Worm (Caenorhabditis elegans) whole organism, young adult: ENCODE data around the gene R09A8.5.

Experiments
- B0019.2 ChIP-seq: fragments of 200-800 bp; sonication (Bioruptor generic); conservative IDR thresholded peaks from 2 replicates; pipeline ENCODE4 v1.3.6; 2022; ENCODE audit warnings: missing genetic modification reagents, missing genetic modification characterization, missing compliant biosample characterization
- B0035.1 ChIP-seq: sonication (generic microtip); optimal IDR thresholded peaks from 2 replicates; lab custom pipeline; 2016; ENCODE audit warnings: missing genetic modification characterization, mild to moderate bottlenecking, missing compliant biosample characterization, missing genotype, missing genetic modification reagents
- C06A6.2 ChIP-seq: fragments of 200-800 bp; sonication (Bioruptor generic); conservative IDR thresholded peaks from 2 replicates; pipeline ENCODE4 v1.3.6; 2022; ENCODE audit warnings: missing genetic modification characterization, missing compliant biosample characterization
- F49E8.2 ChIP-seq: sonication (generic microtip); optimal IDR thresholded peaks from 3 replicates; lab custom pipeline; 2017; ENCODE audit warnings: missing genetic modification characterization, mild to moderate bottlenecking, missing compliant biosample characterization, antibody characterized with exemption, moderate library complexity; ENCODE audit not compliant: insufficient read depth
- K12H6.12 ChIP-seq: fragments of 200-800 bp; sonication (Bioruptor generic); optimal IDR thresholded peaks from 2 replicates; lab custom pipeline; 2018; ENCODE audit warnings: mild to moderate bottlenecking, missing genetic modification characterization, missing compliant biosample characterization
- T07F8.4 ChIP-seq: sonication (generic microtip); optimal IDR thresholded peaks from 2 replicates; lab custom pipeline; 2016; ENCODE audit warnings: mild to moderate bottlenecking, missing genetic modification characterization, moderate library complexity, missing compliant biosample characterization
- Y53F4B.3 ChIP-seq: fragments of 200-800 bp; sonication (Bioruptor generic); IDR thresholded peaks from 2 replicates; pipeline ENCODE4 v1.3.6; 2022; ENCODE audit warnings: missing genetic modification reagents, missing genetic modification characterization, missing compliant biosample characterization
- Y53G8AR.9 ChIP-seq: fragments of 200-800 bp; sonication (Bioruptor generic); conservative IDR thresholded peaks from 2 replicates; pipeline ENCODE4 v1.3.6; 2022; ENCODE audit warnings: missing genetic modification reagents, missing genetic modification characterization, missing compliant biosample characterization
- Y67H2A.10 ChIP-seq: fragments of 200-800 bp; sonication (Bioruptor generic); conservative IDR thresholded peaks from 2 replicates; pipeline ENCODE4 v1.3.6; 2022; ENCODE audit warnings: missing genetic modification reagents, missing genetic modification characterization, missing compliant biosample characterization
- ZK185.1 ChIP-seq: sonication (generic microtip); optimal IDR thresholded peaks from 2 replicates; lab custom pipeline; 2016; ENCODE audit warnings: mild to moderate bottlenecking, missing genetic modification characterization, missing compliant biosample characterization; ENCODE audit not compliant: poor library complexity, severe bottlenecking
- attf-5 ChIP-seq: fragments of 200-800 bp; sonication (Bioruptor generic); optimal IDR thresholded peaks from 2 replicates; lab custom pipeline; 2018; ENCODE audit warnings: mild to moderate bottlenecking, missing genetic modification characterization, missing compliant biosample characterization
- attf-6 ChIP-seq: fragments of 200-800 bp; sonication (Bioruptor generic); IDR thresholded peaks from 2 replicates; pipeline ENCODE4 v1.3.6; 2022; ENCODE audit warnings: missing genetic modification reagents, missing genetic modification characterization, missing compliant biosample characterization
- bed-1 ChIP-seq: fragments of 200-800 bp; sonication (Bioruptor generic); IDR thresholded peaks from 2 replicates; pipeline ENCODE4 v1.3.6; 2022; ENCODE audit warnings: missing genetic modification reagents, missing genetic modification characterization, missing compliant biosample characterization
- ccch-3 ChIP-seq: fragments of 200-800 bp; sonication (Bioruptor generic); optimal IDR thresholded peaks from 2 replicates; lab custom pipeline; 2018; ENCODE audit warnings: mild to moderate bottlenecking, missing genetic modification characterization, missing compliant biosample characterization
- cebp-1 ChIP-seq, 2 experiments: fragments of 200-800 bp in 1 of 2; sonication (Bioruptor generic) in 1 of 2; sonication (generic microtip) in 1 of 2; IDR thresholded peaks in 1 of 2; optimal IDR thresholded peaks in 1 of 2; 2 replicates each; pipeline versions ENCODE4 v1.3.6 to Lab custom; 2017 to 2022; ENCODE audit warnings: missing compliant biosample characterization in 2 of 2, missing genetic modification characterization in 2 of 2, mild to moderate bottlenecking in 1 of 2, missing genetic modification reagents in 1 of 2, moderate library complexity in 1 of 2
- cebp-2 ChIP-seq: fragments of 200-800 bp; sonication (Bioruptor generic); IDR thresholded peaks from 2 replicates; pipeline ENCODE4 v1.3.6; 2022; ENCODE audit warnings: missing genetic modification characterization, missing compliant biosample characterization
- ceh-58 ChIP-seq: fragments of 200-800 bp; sonication (Bioruptor generic); IDR thresholded peaks from 2 replicates; pipeline ENCODE4 v1.3.6; 2022; ENCODE audit warnings: missing genetic modification characterization, missing compliant biosample characterization
- dpl-1 ChIP-seq: fragments of 150-350 bp; optimal IDR thresholded peaks from 2 replicates; lab custom pipeline; 2014; ENCODE audit warnings: missing biosample characterization, missing genetic modification reagents, missing genetic modification characterization
- ets-4 ChIP-seq: fragments of 200-800 bp; sonication (Bioruptor generic); optimal IDR thresholded peaks from 2 replicates; lab custom pipeline; 2018; ENCODE audit warnings: mild to moderate bottlenecking, missing genetic modification characterization, missing compliant biosample characterization
- lag-1 ChIP-seq: fragments of 200-800 bp; sonication (Bioruptor generic); IDR thresholded peaks from 2 replicates; pipeline ENCODE4 v1.3.6; 2022; ENCODE audit warnings: missing genetic modification reagents, missing genetic modification characterization, missing compliant biosample characterization
- let-526 ChIP-seq: fragments of 200-800 bp; sonication (Bioruptor generic); IDR thresholded peaks from 2 replicates; pipeline ENCODE4 v1.3.6; 2022; ENCODE audit warnings: missing genetic modification reagents, missing genetic modification characterization, missing compliant biosample characterization
- lin-35 ChIP-seq, 3 experiments: fragments of 150-350 bp in 2 of 3; sonication (generic microtip) in 1 of 3; optimal IDR thresholded peaks; 2 replicates each; lab custom pipeline; 2014 to 2018; ENCODE audit warnings: missing biosample characterization in 3 of 3, missing genetic modification characterization in 3 of 3, missing genetic modification reagents in 3 of 3
- lin-40 ChIP-seq: sonication (generic microtip); optimal IDR thresholded peaks from 2 replicates; lab custom pipeline; 2016; ENCODE audit warnings: missing genetic modification characterization, mild to moderate bottlenecking, missing compliant biosample characterization, missing genotype, missing genetic modification reagents
- madf-8 ChIP-seq: fragments of 200-800 bp; sonication (Bioruptor generic); conservative IDR thresholded peaks from 2 replicates; pipeline ENCODE4 v1.3.6; 2022; ENCODE audit warnings: missing genetic modification reagents, missing genetic modification characterization, missing compliant biosample characterization
- mel-28 ChIP-seq: sonication (generic microtip); optimal IDR thresholded peaks from 2 replicates; lab custom pipeline; 2016; ENCODE audit warnings: borderline replicate concordance, mild to moderate bottlenecking, missing genetic modification characterization, missing compliant biosample characterization
- nfya-2 ChIP-seq: fragments of 200-800 bp; sonication (Bioruptor generic); IDR thresholded peaks from 2 replicates; pipeline ENCODE4 v1.3.6; 2022; ENCODE audit warnings: missing genetic modification reagents, missing genetic modification characterization, missing compliant biosample characterization
- nfyb-1 ChIP-seq: fragments of 200-800 bp; sonication (Bioruptor generic); IDR thresholded peaks from 2 replicates; pipeline ENCODE4 v1.3.6; 2022; ENCODE audit warnings: missing genetic modification reagents, missing genetic modification characterization, missing compliant biosample characterization
- nhr-90 ChIP-seq: sonication (generic microtip); optimal IDR thresholded peaks from 2 replicates; lab custom pipeline; 2016; ENCODE audit warnings: missing genotype, mild to moderate bottlenecking, missing genetic modification characterization, missing compliant biosample characterization
- pha-4 ChIP-seq: fragments of 150-350 bp; sonication (generic microtip); optimal IDR thresholded peaks from 2 replicates; lab custom pipeline; 2014; ENCODE audit warnings: missing biosample characterization, missing genetic modification reagents, missing genetic modification characterization
- rec-8 ChIP-seq, 2 experiments: sonication (generic microtip); optimal IDR thresholded peaks; 2 replicates each; lab custom pipeline; 2016; ENCODE audit warnings: mild to moderate bottlenecking in 2 of 2, missing genetic modification characterization in 2 of 2, missing genetic modification reagents in 2 of 2, missing genotype in 2 of 2, missing biosample characterization in 1 of 2, missing compliant biosample characterization in 1 of 2, moderate library complexity in 1 of 2
- repo-1 ChIP-seq: sonication (generic microtip); optimal IDR thresholded peaks from 2 replicates; lab custom pipeline; 2017; ENCODE audit warnings: mild to moderate bottlenecking, missing genetic modification characterization, missing compliant biosample characterization
- sdz-38 ChIP-seq: sonication (generic microtip); optimal IDR thresholded peaks from 2 replicates; lab custom pipeline; 2016; ENCODE audit warnings: missing genotype, missing genetic modification characterization, missing compliant biosample characterization
- snpc-1.1 ChIP-seq: sonication (generic microtip); optimal IDR thresholded peaks from 2 replicates; lab custom pipeline; 2017; ENCODE audit warnings: missing genetic modification characterization, mild to moderate bottlenecking, missing compliant biosample characterization, antibody characterized with exemption, moderate library complexity, missing genotype, missing genetic modification reagents; ENCODE audit not compliant: insufficient read depth
- snpc-3.4 ChIP-seq: sonication (generic microtip); optimal IDR thresholded peaks from 2 replicates; lab custom pipeline; 2017; ENCODE audit warnings: missing genetic modification characterization, mild to moderate bottlenecking, missing compliant biosample characterization, antibody characterized with exemption, moderate library complexity, missing genotype, missing genetic modification reagents
- sptf-2 ChIP-seq: fragments of 200-800 bp; sonication (Bioruptor generic); optimal IDR thresholded peaks from 2 replicates; lab custom pipeline; 2018; ENCODE audit warnings: mild to moderate bottlenecking, missing genetic modification characterization, missing compliant biosample characterization
- tbp1 ChIP-seq: fragments of 200-800 bp; sonication (Bioruptor generic); optimal IDR thresholded peaks from 2 replicates; lab custom pipeline; 2018; ENCODE audit warnings: mild to moderate bottlenecking, missing genetic modification characterization, missing compliant biosample characterization
- ztf-18 ChIP-seq: sonication (generic microtip); optimal IDR thresholded peaks from 2 replicates; lab custom pipeline; 2016; ENCODE audit warnings: missing genotype, mild to moderate bottlenecking, missing genetic modification characterization, missing compliant biosample characterization
- ztf-25 ChIP-seq: fragments of 200-800 bp; sonication (Bioruptor generic); IDR thresholded peaks from 2 replicates; pipeline ENCODE4 v1.3.6; 2022; ENCODE audit warnings: missing genetic modification reagents, missing genetic modification characterization, missing compliant biosample characterization
- ztf-26 ChIP-seq: sonication (generic microtip); optimal IDR thresholded peaks from 2 replicates; lab custom pipeline; 2017; ENCODE audit warnings: missing genetic modification characterization, missing compliant biosample characterization

R09A8.5 gene

ce11 chrX:12630556-12630955 lies 9.8 kb downstream of the R09A8.5 start (continued):
- TF ChIP-seq T07F8.4 (tag; lab: Kevin White, UChicago) (no peak), repo-1 (tag; lab: Kevin White, UChicago) (no peak), Y53G8AR.9 (GFP tag; lab: Robert Waterston, UW) (no peak), K12H6.12 (tag; lab: Kevin White, UChicago) (no peak), B0035.1 (no peak), sptf-2 (GFP tag; lab: Kevin White, UChicago) (no peak), cebp-1 (GFP tag; IDR thresholded peaks at IDR 0.05; lab: Robert Waterston, UW) (no peak), cebp-1 (tag; optimal IDR thresholded peaks at IDR 0.05; lab: Kevin White, UChicago) (peak; percentile 42), snpc-3.4 (no peak), nfya-2 (GFP tag; lab: Robert Waterston, UW) (no peak), snpc-1.1 (tag; lab: Kevin White, UChicago) (no peak), C06A6.2 (GFP tag; lab: Robert Waterston, UW) (0 out of 2 replicates have a peak, but pooled peaks have one; percentile 29), attf-6 (GFP tag; lab: Robert Waterston, UW) (no peak), nhr-90 (tag; lab: Kevin White, UChicago) (peak; percentile 28), pha-4 (tag; lab: Kevin White, UChicago) (no peak), nfyb-1 (peak; percentile 65; the same call in 1 of the 2 replicates), ZK185.1 (tag; lab: Kevin White, UChicago) (no peak), ztf-25 (0 out of 2 replicates have a peak, but pooled peaks have one; percentile 36), rec-8 (tag; optimal IDR thresholded peaks at IDR 0.05; lab: Kevin White, UChicago) (no peak), F49E8.2 (no peak), ceh-58 (GFP tag; lab: Robert Waterston, UW) (no peak), ztf-26 (peak; percentile 62), ztf-18 (tag; lab: Kevin White, UChicago) (no peak), lin-35 (GFP tag; optimal IDR thresholded peaks at IDR 0.05; lab: Kevin White, UChicago) (no peak), bed-1 (no peak), let-526 (0 out of 2 replicates have a peak, but pooled peaks have one; percentile 63), lin-40 (tag; lab: Kevin White, UChicago) (peak; percentile 36), ccch-3 (no peak), mel-28 (tag; lab: Kevin White, UChicago) (no peak), ets-4 (GFP tag; lab: Kevin White, UChicago) (no peak), B0019.2 (GFP tag; lab: Robert Waterston, UW) (no peak), dpl-1 (no peak), madf-8 (no peak), lag-1 (GFP tag; lab: Robert Waterston, UW) (no peak), tbp1 (GFP tag; lab: Kevin White, UChicago) (peak; percentile 20), Y53F4B.3 (GFP tag; lab: Robert Waterston, UW) (no peak), attf-5 (no peak), Y67H2A.10 (GFP tag; lab: Robert Waterston, UW) (no peak)

- TF ChIP-seq lin-35 (GFP tag; optimal IDR thresholded peaks at IDR 0.05; lab: Kevin White, UChicago): no peak
- peak; percentile 37; the same call in 1 of the 2 replicates for TF ChIP-seq cebp-1 (GFP tag; IDR thresholded peaks at IDR 0.05; lab: Robert Waterston, UW)
- peak; percentile 66 for TF ChIP-seq cebp-1 (tag; optimal IDR thresholded peaks at IDR 0.05; lab: Kevin White, UChicago)
- no peak for TF ChIP-seq cebp-2 (GFP tag; lab: Robert Waterston, UW)
- TF ChIP-seq sdz-38 (tag; lab: Kevin White, UChicago): no peak
Measured at ce11 chrX:12630005-12630404, 10.4 kb downstream of the R09A8.5 start.
